Fruit fly (Drosophila melanogaster): Measurements from ENCODE around the gene Gbeta13F.

Gene Gbeta13F

dm6 chrX:15889780-15890608, 30.1 kb downstream of the Gbeta13F start, which contains the start of the genes MSBP and CG15916 (continued):
- TF ChIP-seq CG1647 (GFP tag; optimal IDR thresholded peaks at IDR 0.05) (no peak), CG15073 (GFP tag; optimal IDR thresholded peaks at IDR 0.05) (no peak), CG4328 (GFP tag; optimal IDR thresholded peaks at IDR 0.05) (no peak), grn (GFP tag; optimal IDR thresholded peaks at IDR 0.05) (no peak), CG42726 (GFP tag; IDR thresholded peaks at IDR 0.05; ENCODE audit: partially characterized antibody) (no peak), ap (GFP tag; IDR thresholded peaks at IDR 0.05) (no peak), ash1 (GFP tag; optimal IDR thresholded peaks at IDR 0.05) (no peak), CG10543 (GFP tag; optimal IDR thresholded peaks at IDR 0.05) (no peak), CG17359 (tag; optimal IDR thresholded peaks at IDR 0.05) (no peak), CG9932 (GFP tag; IDR thresholded peaks at IDR 0.05) (peak; percentile 45; the same call in 1 of the 2 replicates), CG14860 (GFP tag; IDR thresholded peaks at IDR 0.05; ENCODE audit: partially characterized antibody) (0 out of 3 replicates have a peak, but pooled peaks have one; percentile 29), CG16779 (GFP tag; IDR thresholded peaks at IDR 0.05) (no peak), CG13775 (GFP tag; optimal IDR thresholded peaks at IDR 0.05) (peak; percentile 50), tap (tag; optimal IDR thresholded peaks at IDR 0.05) (no peak), CG3163 (GFP tag; optimal IDR thresholded peaks at IDR 0.05) (no peak), fd102C (GFP tag; optimal IDR thresholded peaks at IDR 0.05) (no peak), D19B (GFP tag; optimal IDR thresholded peaks at IDR 0.05) (no peak), CG31365 (tag; optimal IDR thresholded peaks at IDR 0.05) (no peak), CG7928 (GFP tag; optimal IDR thresholded peaks at IDR 0.05) (no peak), gro (GFP tag; optimal IDR thresholded peaks at IDR 0.05) (no peak), TFAM (GFP tag; optimal IDR thresholded peaks at IDR 0.05) (no peak), hth (optimal IDR thresholded peaks at IDR 0.05) (no peak), phol (tag; optimal IDR thresholded peaks at IDR 0.05) (peak; percentile 70), wdn (GFP tag; IDR thresholded peaks at IDR 0.05) (no peak), CG7271 (tag; optimal IDR thresholded peaks at IDR 0.05) (no peak), gsb (GFP tag; IDR thresholded peaks at IDR 0.05) (no peak), CG2875 (GFP tag; optimal IDR thresholded peaks at IDR 0.05) (no peak), HHEX (GFP tag; optimal IDR thresholded peaks at IDR 0.05) (no peak), slp2 (GFP tag; optimal IDR thresholded peaks at IDR 0.05) (no peak), CG16863 (GFP tag; optimal IDR thresholded peaks at IDR 0.05) (no peak), ac (GFP tag; optimal IDR thresholded peaks at IDR 0.05) (no peak), HLH54F (GFP tag; optimal IDR thresholded peaks at IDR 0.05) (no peak), bigmax (GFP tag; optimal IDR thresholded peaks at IDR 0.05) (no peak), dimm (GFP tag; IDR thresholded peaks at IDR 0.05) (no peak), CG2889 (GFP tag; IDR thresholded peaks at IDR 0.05) (no peak), Nf-YC (tag; optimal IDR thresholded peaks at IDR 0.05) (peak; percentile 14), scrt (GFP tag; optimal IDR thresholded peaks at IDR 0.05) (no peak), danr (GFP tag; IDR thresholded peaks at IDR 0.05) (no peak), CG14441 (GFP tag; IDR thresholded peaks at IDR 0.05) (no peak), Fer2 (tag; optimal IDR thresholded peaks at IDR 0.05) (no peak), Ssrp (tag; optimal IDR thresholded peaks at IDR 0.05) (peak; percentile 53), sisA (GFP tag; IDR thresholded peaks at IDR 0.05) (no peak), otp (GFP tag; IDR thresholded peaks at IDR 0.05) (no peak), Ets65A (GFP tag) (no peak), chm (GFP tag; IDR thresholded peaks at IDR 0.05) (no peak), CG14050 (GFP tag; IDR thresholded peaks at IDR 0.05) (no peak), usp (GFP tag; optimal IDR thresholded peaks at IDR 0.05) (no peak), Kr (GFP tag; optimal IDR thresholded peaks at IDR 0.05) (no peak), cwo (GFP tag; optimal IDR thresholded peaks at IDR 0.05) (no peak), jing (GFP tag; optimal IDR thresholded peaks at IDR 0.05) (no peak), sens (GFP tag) (no peak)

All from whole organism, embryonic.